Worm (Caenorhabditis elegans) whole organism, L4 larva: Measurements from ENCODE around the gene F55A11.1.

Experiments
- R02D3.7 ChIP-seq: fragments of 150-350 bp; sonication (generic microtip); optimal IDR thresholded peaks from 3 replicates; lab custom pipeline; 2014; ENCODE audit warnings: missing biosample characterization, missing genetic modification characterization
- dpl-1 ChIP-seq: fragments of 150-350 bp; optimal IDR thresholded peaks from 2 replicates; lab custom pipeline; 2014; ENCODE audit warnings: missing biosample characterization, missing genetic modification reagents, missing genetic modification characterization
- lin-13 ChIP-seq: fragments of 150-350 bp; optimal IDR thresholded peaks from 2 replicates; lab custom pipeline; 2014; ENCODE audit warnings: missing biosample characterization, missing genetic modification reagents, missing genetic modification characterization
- lsy-2 ChIP-seq, 2 experiments: fragments of 150-350 bp in 1 of 2; sonication (generic microtip) in 1 of 2; optimal IDR thresholded peaks; 2 replicates each; lab custom pipeline; 2014 to 2017; ENCODE audit warnings: missing biosample characterization in 2 of 2, missing genetic modification characterization in 2 of 2
- mdl-1 ChIP-seq, 2 experiments: fragments of 150-350 bp in 1 of 2; sonication (generic microtip) in 1 of 2; optimal IDR thresholded peaks; 2 replicates each; lab custom pipeline; 2014 to 2017; ENCODE audit warnings: missing biosample characterization in 2 of 2, missing genetic modification characterization in 2 of 2
- nhr-10 ChIP-seq: fragments of 150-350 bp; optimal IDR thresholded peaks from 2 replicates; lab custom pipeline; 2014; ENCODE audit warnings: missing biosample characterization, missing genetic modification characterization
- nhr-11 ChIP-seq: fragments of 150-350 bp; optimal IDR thresholded peaks from 2 replicates; lab custom pipeline; 2014; ENCODE audit warnings: missing biosample characterization, missing genetic modification characterization
- nhr-76 ChIP-seq: fragments of 150-350 bp; optimal IDR thresholded peaks from 2 replicates; lab custom pipeline; 2014; ENCODE audit warnings: missing biosample characterization, missing genetic modification characterization
- php-3 ChIP-seq: fragments of 200-800 bp; sonication (Bioruptor generic); IDR thresholded peaks from 2 replicates; pipeline ENCODE4 v1.3.6; 2022; ENCODE audit warnings: missing genetic modification reagents, missing genetic modification characterization, missing compliant biosample characterization
- snpc-4 ChIP-seq: fragments of 150-350 bp; optimal IDR thresholded peaks from 2 replicates; lab custom pipeline; 2014; ENCODE audit warnings: missing biosample characterization, missing genetic modification characterization
- tag-97 ChIP-seq: fragments of 200-800 bp; sonication (Bioruptor generic); IDR thresholded peaks from 2 replicates; pipeline ENCODE4 v1.3.6; 2022; ENCODE audit warnings: missing genetic modification characterization, missing compliant biosample characterization

DNA sequence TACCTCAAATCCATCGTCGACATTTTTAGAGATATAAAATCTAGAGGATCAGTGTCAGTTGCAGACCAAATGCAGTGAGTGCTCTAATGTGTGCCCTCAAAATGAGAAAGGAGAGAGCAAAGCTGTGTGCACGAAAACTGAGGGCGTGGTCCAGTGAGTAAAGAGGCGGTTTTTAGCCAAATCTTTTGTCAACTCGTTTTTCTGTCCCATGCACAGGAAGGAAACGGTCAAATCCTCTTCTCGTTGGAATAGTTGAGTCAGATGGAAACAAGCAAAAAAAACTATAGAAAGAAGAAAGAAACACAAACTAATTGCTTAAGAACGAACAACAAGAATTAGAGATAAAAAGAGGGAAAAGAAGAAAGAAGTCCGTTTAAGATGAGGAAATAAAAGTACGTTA, 47.7 kb upstream of the F55A11.1 start, which contains the start of gene D2023.3:
- no peak for TF ChIP-seq lin-13 (GFP tag; lab: Kevin White, UChicago)
- no peak for TF ChIP-seq R02D3.7 (tag; lab: Kevin White, UChicago)
- no peak for TF ChIP-seq snpc-4 (tag; lab: Kevin White, UChicago)
- no peak for TF ChIP-seq lsy-2 (tag; optimal IDR thresholded peaks at IDR 0.05; lab: Kevin White, UChicago)
- no peak for TF ChIP-seq dpl-1 (GFP tag; lab: Kevin White, UChicago)
- TF ChIP-seq tag-97 (GFP tag; lab: Robert Waterston, UW): no peak
- TF ChIP-seq nhr-11: no peak
- no peak for TF ChIP-seq mdl-1 (tag; optimal IDR thresholded peaks at IDR 0.05; lab: Kevin White, UChicago)
- no peak for TF ChIP-seq nhr-76 (tag; lab: Kevin White, UChicago)
- TF ChIP-seq nhr-10 (tag; lab: Kevin White, UChicago): no peak
- no peak for TF ChIP-seq php-3 (GFP tag; lab: Robert Waterston, UW)
